Fruit fly (Drosophila melanogaster) whole organism, wandering third instar larva: Measurements from ENCODE around the gene ver.

Experiments used
- Abd-B ChIP-seq: fragments of >200 bp; optimal IDR thresholded peaks from 2 replicates; lab custom pipeline; 2017; ENCODE audit warnings: missing biosample characterization, missing genetic modification characterization
- CG32264 ChIP-seq: fragments of 200-800 bp; sonication (Bioruptor generic); optimal IDR thresholded peaks from 2 replicates; lab custom pipeline; 2016; ENCODE audit warnings: missing biosample characterization, missing genetic modification characterization
- CG9705 ChIP-seq: fragments of 200-800 bp; sonication (Bioruptor generic); optimal IDR thresholded peaks from 2 replicates; lab custom pipeline; 2018; ENCODE audit warnings: missing biosample characterization, mild to moderate bottlenecking, missing genetic modification characterization
- Dfd ChIP-seq: fragments of >200 bp; optimal IDR thresholded peaks from 2 replicates; lab custom pipeline; 2017; ENCODE audit warnings: missing biosample characterization, missing genetic modification characterization
- Dif ChIP-seq: fragments of 200-275, 200-300 bp; sonication (Bioruptor generic); optimal IDR thresholded peaks from 2 replicates; lab custom pipeline; 2018; ENCODE audit warnings: missing biosample characterization, missing genetic modification characterization; ENCODE audit not compliant: partially characterized antibody
- GATAd ChIP-seq: sonication (Bioruptor generic); optimal IDR thresholded peaks from 2 replicates; lab custom pipeline; 2016; ENCODE audit warnings: missing biosample characterization, missing genetic modification characterization
- HLH106 ChIP-seq: fragments of 200-800 bp; optimal IDR thresholded peaks from 3 replicates; lab custom pipeline; 2019; ENCODE audit warnings: missing biosample characterization, mild to moderate bottlenecking, missing genetic modification characterization, moderate library complexity
- Hr78 ChIP-seq: fragments of >200 bp; optimal IDR thresholded peaks from 2 replicates; lab custom pipeline; 2017; ENCODE audit warnings: missing biosample characterization, missing genetic modification characterization
- Hr83 ChIP-seq: fragments of 200-300 bp; sonication (Bioruptor generic); optimal IDR thresholded peaks from 2 replicates; lab custom pipeline; 2016; ENCODE audit warnings: missing biosample characterization, mild to moderate bottlenecking, missing genetic modification characterization, moderate library complexity; ENCODE audit not compliant: poor library complexity, severe bottlenecking
- Mio ChIP-seq: sonication (Bioruptor generic); optimal IDR thresholded peaks from 2 replicates; lab custom pipeline; 2016; ENCODE audit warnings: missing biosample characterization, missing genetic modification characterization
- Myc ChIP-seq: fragments of >200 bp; optimal IDR thresholded peaks from 2 replicates; lab custom pipeline; 2017
- N ChIP-seq: fragments of >200 bp; optimal IDR thresholded peaks from 2 replicates; lab custom pipeline; 2018; ENCODE audit warnings: missing biosample characterization, missing external identifiers, missing genetic modification characterization
- OdsH ChIP-seq: fragments of 200-800 bp; sonication (Bioruptor generic); optimal IDR thresholded peaks from 2 replicates; lab custom pipeline; 2016; ENCODE audit warnings: missing biosample characterization, mild to moderate bottlenecking, missing genetic modification characterization
- Rel ChIP-seq, 2 experiments: fragments of 200-800 bp; sonication (Bioruptor generic) in 1 of 2; optimal IDR thresholded peaks; 2 replicates in 1 of 2; 3 replicates in 1 of 2; lab custom pipeline; 2016 to 2019; ENCODE audit warnings: mild to moderate bottlenecking in 2 of 2, missing biosample characterization in 2 of 2, missing genetic modification characterization in 2 of 2, moderate library complexity in 1 of 2
- Sp1 ChIP-seq: fragments of 200-800 bp; sonication (Bioruptor generic); optimal IDR thresholded peaks from 3 replicates; lab custom pipeline; 2019; ENCODE audit warnings: missing biosample characterization, mild to moderate bottlenecking, missing genetic modification characterization, moderate library complexity
- br ChIP-seq: fragments of 200-800 bp; sonication (Bioruptor generic); optimal IDR thresholded peaks from 2 replicates; lab custom pipeline; 2016; ENCODE audit warnings: missing biosample characterization, missing genetic modification characterization
- brk ChIP-seq: fragments of 200-800 bp; sonication (Bioruptor generic); optimal IDR thresholded peaks from 2 replicates; lab custom pipeline; 2016; ENCODE audit warnings: missing biosample characterization, mild to moderate bottlenecking, missing genetic modification characterization
- dl ChIP-seq, 2 experiments: fragments of 175-275, 200-275 bp in 1 of 2; fragments of 200-275 bp in 1 of 2; sonication (Bioruptor generic); optimal IDR thresholded peaks; lab custom pipeline; 2018; ENCODE audit warnings: mild to moderate bottlenecking in 2 of 2, missing biosample characterization in 2 of 2, missing genetic modification characterization in 2 of 2, moderate library complexity in 2 of 2; ENCODE audit not compliant: partially characterized antibody in 2 of 2, insufficient read depth in 1 of 2
- dsf ChIP-seq: sonication (Bioruptor generic); optimal IDR thresholded peaks from 2 replicates; lab custom pipeline; 2016; ENCODE audit warnings: missing biosample characterization, missing genetic modification characterization, borderline replicate concordance
- ey ChIP-seq: fragments of 200-800 bp; sonication (Bioruptor generic); optimal IDR thresholded peaks from 2 replicates; lab custom pipeline; 2016; ENCODE audit warnings: missing biosample characterization, missing genetic modification characterization
- foxo ChIP-seq, 2 experiments: fragments of 200-800 bp; sonication (Bioruptor generic); optimal IDR thresholded peaks; 2 replicates in 1 of 2; 3 replicates in 1 of 2; lab custom pipeline; 2016 to 2017; ENCODE audit warnings: missing biosample characterization in 2 of 2, missing genetic modification characterization in 2 of 2
- fru ChIP-seq: fragments of 200-800 bp; sonication (Bioruptor generic); optimal IDR thresholded peaks from 3 replicates; lab custom pipeline; 2016; ENCODE audit warnings: missing biosample characterization, mild to moderate bottlenecking, missing genetic modification characterization
- h ChIP-seq: fragments of 200-800 bp; sonication (Bioruptor generic); optimal IDR thresholded peaks from 3 replicates; lab custom pipeline; 2016; ENCODE audit warnings: missing biosample characterization, mild to moderate bottlenecking, missing genetic modification characterization
- lola ChIP-seq: fragments of >200 bp; optimal IDR thresholded peaks from 2 replicates; lab custom pipeline; 2017; ENCODE audit warnings: missing biosample characterization, missing genetic modification characterization
- psq ChIP-seq: fragments of 200-800 bp; sonication (Bioruptor generic); optimal IDR thresholded peaks from 3 replicates; lab custom pipeline; 2017; ENCODE audit warnings: missing biosample characterization, mild to moderate bottlenecking, missing genetic modification characterization, moderate library complexity
- rgr ChIP-seq: fragments of 200-800 bp; sonication (Bioruptor generic); optimal IDR thresholded peaks from 3 replicates; lab custom pipeline; 2016; ENCODE audit warnings: missing biosample characterization, mild to moderate bottlenecking, missing genetic modification characterization
- sage ChIP-seq: fragments of 200-800 bp; sonication (Bioruptor generic); optimal IDR thresholded peaks from 2 replicates; lab custom pipeline; 2016; ENCODE audit warnings: missing biosample characterization, mild to moderate bottlenecking, missing genetic modification characterization
- sv ChIP-seq: fragments of 200-800 bp; sonication (Bioruptor generic); optimal IDR thresholded peaks from 3 replicates; lab custom pipeline; 2016; ENCODE audit warnings: missing biosample characterization, missing genetic modification characterization
- woc ChIP-seq: sonication (Bioruptor generic); optimal IDR thresholded peaks from 2 replicates; lab custom pipeline; 2016; ENCODE audit warnings: missing biosample characterization, mild to moderate bottlenecking, missing genetic modification characterization

The ver gene

dm6 chr3L:12503865-12504650 is 19.7 kb upstream of the ver start, which contains the start of the genes CG10646 and vih:
TSS of gene CG10646 (minus strand) at chr3L:12503894.
TSS of gene vih (plus strand) at chr3L:12504292.
- TF ChIP-seq h (GFP tag; lab: Kevin White, UChicago) (peak; percentile 59), rgr (peak; percentile 60), br (GFP tag; lab: Kevin White, UChicago) (peak; percentile 11), sv (GFP tag; lab: Kevin White, UChicago) (no peak), Myc (lab: Kevin White, UChicago) (peak; percentile 47), CG32264 (GFP tag; lab: Kevin White, UChicago) (no peak), Dfd (GFP tag; lab: Kevin White, UChicago) (no peak), CG9705 (GFP tag; lab: Kevin White, UChicago) (peak; percentile 40), woc (GFP tag; lab: Kevin White, UChicago) (no peak), Sp1 (GFP tag; lab: Kevin White, UChicago) (peak; percentile 54), foxo (GFP tag; optimal IDR thresholded peaks at IDR 0.05; lab: Kevin White, UChicago) (peak in 1 of 2 experiments; percentile 66), Hr78 (GFP tag; lab: Kevin White, UChicago) (no peak), Dif (no peak), brk (GFP tag; lab: Kevin White, UChicago) (no peak), OdsH (peak; percentile 37), HLH106 (tag; lab: Kevin White, UChicago) (peak; percentile 45), Rel (GFP tag; optimal IDR thresholded peaks at IDR 0.05; lab: Kevin White, UChicago) (no peak), Rel (tag; optimal IDR thresholded peaks at IDR 0.05; lab: Kevin White, UChicago) (peak; percentile 43), dsf (GFP tag; lab: Kevin White, UChicago) (peak; percentile 24), lola (GFP tag; lab: Kevin White, UChicago) (no peak), psq (GFP tag; lab: Kevin White, UChicago) (peak; percentile 67), dl (GFP tag; optimal IDR thresholded peaks at IDR 0.05; lab: Kevin White, UChicago; ENCODE audit: insufficient read depth in 1 of 2, partially characterized antibody in 2 of 2) (no peak), ey (GFP tag; lab: Kevin White, UChicago) (peak; percentile 12), sage (GFP tag; lab: Kevin White, UChicago) (no peak), Hr83 (GFP tag; lab: Kevin White, UChicago) (peak; percentile 47), fru (GFP tag; lab: Kevin White, UChicago) (peak; percentile 50), Mio (GFP tag; lab: Kevin White, UChicago) (no peak)

- TF ChIP-seq N (GFP tag; lab: Kevin White, UChicago) (no peak), woc (GFP tag; lab: Kevin White, UChicago) (no peak), CG32264 (GFP tag; lab: Kevin White, UChicago) (no peak), Rel (GFP tag; optimal IDR thresholded peaks at IDR 0.05; lab: Kevin White, UChicago) (no peak), Rel (tag; optimal IDR thresholded peaks at IDR 0.05; lab: Kevin White, UChicago) (no peak), GATAd (GFP tag; lab: Kevin White, UChicago) (no peak), Mio (GFP tag; lab: Kevin White, UChicago) (no peak)
These were observed 17.8 kb upstream of the ver start for dm6 chr3L:12505990-12506389.

dm6 chr3L:12506963-12507552 is 16.7 kb upstream of the ver start:
- peak; percentile 75 for TF ChIP-seq h (GFP tag; lab: Kevin White, UChicago)
- no peak for TF ChIP-seq Abd-B (GFP tag; lab: Kevin White, UChicago)
- no peak for TF ChIP-seq CG32264 (GFP tag; lab: Kevin White, UChicago)
- TF ChIP-seq sage (GFP tag; lab: Kevin White, UChicago) = no peak

- TF ChIP-seq dsf (GFP tag; lab: Kevin White, UChicago) = no peak
- no peak for TF ChIP-seq Dfd (GFP tag; lab: Kevin White, UChicago)
- TF ChIP-seq GATAd (GFP tag; lab: Kevin White, UChicago) = no peak
- TF ChIP-seq CG9705 (GFP tag; lab: Kevin White, UChicago) = no peak
- TF ChIP-seq rgr = no peak
- TF ChIP-seq sage (GFP tag; lab: Kevin White, UChicago) = no peak
- TF ChIP-seq Hr83 (GFP tag; lab: Kevin White, UChicago) = no peak
These were observed 16.2 kb upstream of the ver start, which contains the start of gene CG10654 for dm6 chr3L:12507571-12507970. TSS of gene CG10654 (minus strand) at chr3L:12507840.
